Worm (Caenorhabditis elegans) whole organism, late embryonic: ENCODE results near the gene ncx-6.

Experiments
- C38D4.7 ChIP-seq: fragments of 200-800 bp; sonication (Bioruptor generic); optimal IDR thresholded peaks from 2 replicates; lab custom pipeline; 2018; ENCODE audit warnings: mild to moderate bottlenecking, missing genetic modification characterization, moderate library complexity, missing compliant biosample characterization
- F13H6.1 ChIP-seq: sonication (generic microtip); optimal IDR thresholded peaks from 2 replicates; lab custom pipeline; 2016; ENCODE audit warnings: missing genetic modification characterization, missing compliant biosample characterization
- K02D7.2 ChIP-seq: sonication (generic microtip); optimal IDR thresholded peaks from 2 replicates; lab custom pipeline; 2017; ENCODE audit warnings: mild to moderate bottlenecking, missing genetic modification characterization, missing compliant biosample characterization
- K09A11.1 ChIP-seq: sonication (generic microtip); optimal IDR thresholded peaks from 2 replicates; lab custom pipeline; 2017; ENCODE audit warnings: antibody characterized with exemption, mild to moderate bottlenecking, missing genetic modification characterization, missing compliant biosample characterization; ENCODE audit not compliant: insufficient read depth
- T23F11.4 ChIP-seq: fragments of 200-800 bp; sonication (Bioruptor generic); optimal IDR thresholded peaks from 2 replicates; lab custom pipeline; 2018; ENCODE audit warnings: mild to moderate bottlenecking, missing genetic modification characterization, missing compliant biosample characterization
- ahr-1 ChIP-seq: sonication (generic microtip); optimal IDR thresholded peaks from 2 replicates; lab custom pipeline; 2016; ENCODE audit warnings: missing genetic modification characterization, missing compliant biosample characterization
- ceh-14 ChIP-seq: sonication (generic microtip); optimal IDR thresholded peaks from 2 replicates; lab custom pipeline; 2016; ENCODE audit warnings: missing genotype, missing genetic modification characterization, missing compliant biosample characterization
- ceh-18 ChIP-seq: sonication (generic microtip); optimal IDR thresholded peaks from 2 replicates; lab custom pipeline; 2016; ENCODE audit warnings: missing genetic modification characterization, missing compliant biosample characterization
- ceh-19 ChIP-seq: fragments of 200-800 bp; sonication (Bioruptor generic); optimal IDR thresholded peaks from 2 replicates; lab custom pipeline; 2018; ENCODE audit warnings: mild to moderate bottlenecking, missing genetic modification characterization, missing compliant biosample characterization
- ceh-2 ChIP-seq: sonication (generic microtip); optimal IDR thresholded peaks from 2 replicates; lab custom pipeline; 2016; ENCODE audit warnings: missing genotype, missing genetic modification characterization, missing compliant biosample characterization
- ceh-22 ChIP-seq: sonication (generic microtip); optimal IDR thresholded peaks from 2 replicates; lab custom pipeline; 2017; ENCODE audit warnings: missing biosample characterization, missing genetic modification characterization
- ceh-24 ChIP-seq: sonication (generic microtip); optimal IDR thresholded peaks from 2 replicates; lab custom pipeline; 2016; ENCODE audit warnings: mild to moderate bottlenecking, missing genetic modification characterization, missing compliant biosample characterization
- ceh-30 ChIP-seq: fragments of 150-350 bp; optimal IDR thresholded peaks from 2 replicates; lab custom pipeline; 2014; ENCODE audit warnings: missing biosample characterization, missing genetic modification characterization
- ceh-34 ChIP-seq: sonication (generic microtip); optimal IDR thresholded peaks from 2 replicates; lab custom pipeline; 2016; ENCODE audit warnings: mild to moderate bottlenecking, missing genetic modification characterization, missing compliant biosample characterization
- ceh-45 ChIP-seq: fragments of 200-800 bp; sonication (Bioruptor generic); IDR thresholded peaks from 2 replicates; pipeline ENCODE4 v1.3.6; 2022; ENCODE audit warnings: missing genetic modification reagents, missing genetic modification characterization, missing compliant biosample characterization
- ceh-9 ChIP-seq: sonication (generic microtip); optimal IDR thresholded peaks from 2 replicates; lab custom pipeline; 2016; ENCODE audit warnings: mild to moderate bottlenecking, missing genetic modification characterization, inconsistent platforms, missing compliant biosample characterization
- dmd-4 ChIP-seq: sonication (generic microtip); optimal IDR thresholded peaks from 2 replicates; lab custom pipeline; 2016; ENCODE audit warnings: borderline replicate concordance, missing genetic modification characterization, missing compliant biosample characterization
- dve-1 ChIP-seq: sonication (generic microtip); optimal IDR thresholded peaks from 2 replicates; lab custom pipeline; 2017; ENCODE audit warnings: antibody characterized with exemption, mild to moderate bottlenecking, missing genetic modification characterization, missing compliant biosample characterization
- elt-2 ChIP-seq: sonication (generic microtip); optimal IDR thresholded peaks from 2 replicates; lab custom pipeline; 2016; ENCODE audit warnings: missing genetic modification reagents, missing genetic modification characterization, missing compliant biosample characterization
- eyg-1 ChIP-seq: sonication (generic microtip); optimal IDR thresholded peaks from 2 replicates; lab custom pipeline; 2016; ENCODE audit warnings: missing genotype, missing genetic modification characterization, missing compliant biosample characterization
- fkh-10 ChIP-seq: fragments of 150-350 bp; optimal IDR thresholded peaks from 2 replicates; lab custom pipeline; 2014; ENCODE audit warnings: missing biosample characterization, missing genetic modification reagents, missing genetic modification characterization
- gmeb-2 ChIP-seq: sonication (generic microtip); optimal IDR thresholded peaks from 2 replicates; lab custom pipeline; 2016; ENCODE audit warnings: missing genetic modification characterization, inconsistent platforms, missing compliant biosample characterization
- hlh-15 ChIP-seq: sonication (generic microtip); optimal IDR thresholded peaks from 2 replicates; lab custom pipeline; 2016; ENCODE audit warnings: missing genetic modification characterization, missing compliant biosample characterization
- hlh-6 ChIP-seq: sonication (generic microtip); optimal IDR thresholded peaks from 2 replicates; lab custom pipeline; 2016; ENCODE audit warnings: missing genotype, missing genetic modification characterization, missing compliant biosample characterization
- hlh-8 ChIP-seq: sonication (generic microtip); optimal IDR thresholded peaks from 2 replicates; lab custom pipeline; 2016; ENCODE audit warnings: missing genotype, missing genetic modification characterization, missing compliant biosample characterization
- lim-6 ChIP-seq: sonication (generic microtip); optimal IDR thresholded peaks from 2 replicates; lab custom pipeline; 2016; ENCODE audit warnings: missing genetic modification characterization, missing compliant biosample characterization
- lin-11 ChIP-seq: fragments of 200-800 bp; sonication (Bioruptor generic); optimal IDR thresholded peaks from 2 replicates; lab custom pipeline; 2018; ENCODE audit warnings: mild to moderate bottlenecking, missing genetic modification characterization, missing compliant biosample characterization
- madf-2 ChIP-seq: sonication (generic microtip); optimal IDR thresholded peaks from 2 replicates; lab custom pipeline; 2017; ENCODE audit warnings: missing genetic modification characterization, missing compliant biosample characterization
- mec-3 ChIP-seq: sonication (generic microtip); optimal IDR thresholded peaks from 2 replicates; lab custom pipeline; 2016; ENCODE audit warnings: borderline replicate concordance, missing genetic modification characterization, missing compliant biosample characterization
- nfya-1 ChIP-seq: sonication (generic microtip); optimal IDR thresholded peaks from 2 replicates; lab custom pipeline; 2017; ENCODE audit warnings: missing genetic modification characterization, mild to moderate bottlenecking, missing compliant biosample characterization, antibody characterized with exemption, moderate library complexity
- odd-2 ChIP-seq: sonication (generic microtip); optimal IDR thresholded peaks from 2 replicates; lab custom pipeline; 2017; ENCODE audit warnings: antibody characterized with exemption, mild to moderate bottlenecking, missing genetic modification characterization, missing compliant biosample characterization
- pag-3 ChIP-seq: sonication (generic microtip); optimal IDR thresholded peaks from 2 replicates; lab custom pipeline; 2016; ENCODE audit warnings: missing compliant biosample characterization, missing genetic modification characterization, borderline replicate concordance
- pat-9 ChIP-seq: fragments of 200-800 bp; sonication (Bioruptor generic); optimal IDR thresholded peaks from 2 replicates; lab custom pipeline; 2018; ENCODE audit warnings: mild to moderate bottlenecking, missing genetic modification characterization, moderate library complexity, missing compliant biosample characterization
- pha-4 ChIP-seq: fragments of 150-350 bp; optimal IDR thresholded peaks from 2 replicates; lab custom pipeline; 2018; ENCODE audit warnings: missing biosample characterization, missing genetic modification reagents, missing genetic modification characterization
- pqm-1 ChIP-seq: sonication (generic microtip); optimal IDR thresholded peaks from 2 replicates; lab custom pipeline; 2016; ENCODE audit warnings: missing genetic modification characterization, missing compliant biosample characterization
- pros-1 ChIP-seq: fragments of 150-350 bp; optimal IDR thresholded peaks from 2 replicates; lab custom pipeline; 2014; ENCODE audit warnings: missing biosample characterization, missing genetic modification reagents, missing genetic modification characterization
- ref-2 ChIP-seq: sonication (generic microtip); optimal IDR thresholded peaks from 2 replicates; lab custom pipeline; 2016; ENCODE audit warnings: missing genetic modification characterization, missing compliant biosample characterization
- rnt-1 ChIP-seq: sonication (generic microtip); optimal IDR thresholded peaks from 2 replicates; lab custom pipeline; 2016; ENCODE audit warnings: missing genetic modification characterization, missing compliant biosample characterization
- sox-2 ChIP-seq: fragments of 200-800 bp; sonication (Bioruptor generic); IDR thresholded peaks from 2 replicates; pipeline ENCODE4 v1.3.6; 2022; ENCODE audit warnings: missing genetic modification reagents, missing genetic modification characterization, missing compliant biosample characterization
- tbx-2 ChIP-seq: sonication (generic microtip); optimal IDR thresholded peaks from 2 replicates; lab custom pipeline; 2016; ENCODE audit warnings: missing genetic modification characterization, missing compliant biosample characterization
- unc-3 ChIP-seq, 2 experiments: fragments of 200-800 bp in 1 of 2; sonication (Bioruptor generic) in 1 of 2; sonication (generic microtip) in 1 of 2; conservative IDR thresholded peaks in 1 of 2; optimal IDR thresholded peaks in 1 of 2; 2 replicates each; pipeline versions ENCODE4 v1.3.6 to Lab custom; 2016 to 2022; ENCODE audit warnings: missing compliant biosample characterization in 2 of 2, missing genetic modification characterization in 2 of 2, missing genetic modification reagents in 1 of 2
- unc-86 ChIP-seq: sonication (generic microtip); optimal IDR thresholded peaks from 2 replicates; lab custom pipeline; 2016; ENCODE audit warnings: missing genetic modification characterization, missing compliant biosample characterization
- zip-5 ChIP-seq: sonication (generic microtip); optimal IDR thresholded peaks from 2 replicates; lab custom pipeline; 2016; ENCODE audit warnings: missing genetic modification characterization, missing compliant biosample characterization

ncx-6 gene

ce11 chrIII:9699576-9699975, 14.2 kb downstream of the ncx-6 start, which contains the start of gene tlk-1:
tlk-1 (plus strand) TSS chrIII:9699876.
- TF ChIP-seq pros-1 (tag; lab: Kevin White, UChicago) (no peak), C38D4.7 (GFP tag; lab: Kevin White, UChicago) (no peak), odd-2 (tag; lab: Kevin White, UChicago) (no peak)

ce11 chrIII:9698635-9699396, 14.9 kb downstream of the ncx-6 start:
- TF ChIP-seq pha-4 = no peak
- TF ChIP-seq ceh-24 (tag; lab: Kevin White, UChicago) = no peak
- peak; percentile 5 for TF ChIP-seq elt-2 (tag; lab: Kevin White, UChicago)
- no peak for TF ChIP-seq madf-2
- TF ChIP-seq K02D7.2 (tag; lab: Kevin White, UChicago) = no peak
- no peak for TF ChIP-seq ceh-14
- TF ChIP-seq unc-3 (GFP tag; conservative IDR thresholded peaks at IDR 0.05; lab: Robert Waterston, UW) = no peak
- no peak for TF ChIP-seq unc-3 (tag; optimal IDR thresholded peaks at IDR 0.05; lab: Kevin White, UChicago)

ce11 chrIII:9697886-9698285, 15.9 kb downstream of the ncx-6 start:
- no peak for TF ChIP-seq pros-1 (tag; lab: Kevin White, UChicago)
- TF ChIP-seq dve-1 (tag; lab: Kevin White, UChicago) = no peak
- no peak for TF ChIP-seq nfya-1 (tag; lab: Kevin White, UChicago)
- no peak for TF ChIP-seq zip-5 (tag; lab: Kevin White, UChicago)
- no peak for TF ChIP-seq gmeb-2 (tag; lab: Kevin White, UChicago)
- no peak for TF ChIP-seq lim-6
- TF ChIP-seq ceh-14 = no peak
- TF ChIP-seq pqm-1 (tag; lab: Kevin White, UChicago) = no peak
- TF ChIP-seq hlh-6 = no peak
- no peak for TF ChIP-seq hlh-8 (tag; lab: Kevin White, UChicago)
- TF ChIP-seq rnt-1 (tag; lab: Kevin White, UChicago) = no peak
- TF ChIP-seq ceh-9 (tag; lab: Kevin White, UChicago) = no peak
- no peak for TF ChIP-seq ceh-2 (tag; lab: Kevin White, UChicago)
- TF ChIP-seq dmd-4 (tag; lab: Kevin White, UChicago) = no peak
- TF ChIP-seq pag-3 (tag; lab: Kevin White, UChicago) = no peak

- TF ChIP-seq ceh-19 (GFP tag; lab: Kevin White, UChicago) (no peak), K09A11.1 (tag; lab: Kevin White, UChicago) (no peak), eyg-1 (tag; lab: Kevin White, UChicago) (no peak), tbx-2 (peak; percentile 34), ceh-30 (tag; lab: Kevin White, UChicago) (no peak), ceh-45 (no peak), ceh-18 (peak; percentile 53), unc-86 (tag; lab: Kevin White, UChicago) (peak; percentile 3), hlh-15 (tag; lab: Kevin White, UChicago) (no peak), T23F11.4 (GFP tag; lab: Kevin White, UChicago) (no peak), sox-2 (GFP tag; lab: Robert Waterston, UW) (no peak), fkh-10 (GFP tag; lab: Kevin White, UChicago) (no peak), F13H6.1 (tag; lab: Kevin White, UChicago) (peak; percentile 59), ceh-2 (tag; lab: Kevin White, UChicago) (no peak), ceh-34 (peak; percentile 18), dmd-4 (tag; lab: Kevin White, UChicago) (no peak), ceh-9 (tag; lab: Kevin White, UChicago) (no peak), pat-9 (tag; lab: Kevin White, UChicago) (no peak), gmeb-2 (tag; lab: Kevin White, UChicago) (no peak), ref-2 (tag; lab: Kevin White, UChicago) (no peak), lin-11 (no peak), pag-3 (tag; lab: Kevin White, UChicago) (no peak), ceh-22 (no peak), hlh-6 (no peak), ceh-14 (no peak), unc-3 (GFP tag; conservative IDR thresholded peaks at IDR 0.05; lab: Robert Waterston, UW) (no peak), unc-3 (tag; optimal IDR thresholded peaks at IDR 0.05; lab: Kevin White, UChicago) (no peak), madf-2 (no peak), ahr-1 (tag; lab: Kevin White, UChicago) (no peak), K02D7.2 (tag; lab: Kevin White, UChicago) (no peak), mec-3 (tag; lab: Kevin White, UChicago) (no peak)
Measured at ce11 chrIII:9697323-9697722, 16.4 kb downstream of the ncx-6 start.
